Worm (Caenorhabditis elegans) whole organism, young adult: ENCODE measurements around the gene clc-11.

Experiments used
- B0261.1 ChIP-seq: sonication (generic microtip); optimal IDR thresholded peaks from 2 replicates; lab custom pipeline; 2016; ENCODE audit warnings: mild to moderate bottlenecking, missing genetic modification characterization, moderate library complexity, missing compliant biosample characterization
- B0336.3 ChIP-seq: fragments of 200-800 bp; sonication (Bioruptor generic); IDR thresholded peaks from 2 replicates; pipeline ENCODE4 v1.3.6; 2022; ENCODE audit warnings: missing genetic modification characterization, missing compliant biosample characterization
- D2030.7 ChIP-seq: fragments of 200-800 bp; sonication (Bioruptor generic); IDR thresholded peaks from 2 replicates; pipeline ENCODE4 v1.3.6; 2022; ENCODE audit warnings: missing genetic modification reagents, missing genetic modification characterization, missing compliant biosample characterization
- F23B12.7 ChIP-seq: sonication (generic microtip); optimal IDR thresholded peaks from 2 replicates; lab custom pipeline; 2017; ENCODE audit warnings: missing genetic modification characterization, mild to moderate bottlenecking, missing compliant biosample characterization, antibody characterized with exemption, moderate library complexity; ENCODE audit not compliant: insufficient read depth
- F57A8.1 ChIP-seq: fragments of 200-800 bp; sonication (Bioruptor generic); optimal IDR thresholded peaks from 2 replicates; lab custom pipeline; 2018; ENCODE audit warnings: mild to moderate bottlenecking, missing genetic modification characterization, moderate library complexity, missing compliant biosample characterization
- K11D2.4 ChIP-seq: fragments of 200-800 bp; sonication (Bioruptor generic); IDR thresholded peaks from 2 replicates; pipeline ENCODE4 v1.3.6; 2022; ENCODE audit warnings: missing genetic modification reagents, missing genetic modification characterization, missing compliant biosample characterization
- Y53F4B.3 ChIP-seq: fragments of 200-800 bp; sonication (Bioruptor generic); IDR thresholded peaks from 2 replicates; pipeline ENCODE4 v1.3.6; 2022; ENCODE audit warnings: missing genetic modification reagents, missing genetic modification characterization, missing compliant biosample characterization
- ZK185.1 ChIP-seq: sonication (generic microtip); optimal IDR thresholded peaks from 2 replicates; lab custom pipeline; 2016; ENCODE audit warnings: mild to moderate bottlenecking, missing genetic modification characterization, missing compliant biosample characterization; ENCODE audit not compliant: poor library complexity, severe bottlenecking
- aptf-3 ChIP-seq: fragments of 200-800 bp; sonication (Bioruptor generic); IDR thresholded peaks from 2 replicates; pipeline ENCODE4 v1.3.6; 2022; ENCODE audit warnings: missing genetic modification characterization, missing compliant biosample characterization
- athp-1 ChIP-seq: sonication (generic microtip); optimal IDR thresholded peaks from 2 replicates; lab custom pipeline; 2017; ENCODE audit warnings: mild to moderate bottlenecking, missing genetic modification characterization, missing compliant biosample characterization
- attf-6 ChIP-seq: fragments of 200-800 bp; sonication (Bioruptor generic); IDR thresholded peaks from 2 replicates; pipeline ENCODE4 v1.3.6; 2022; ENCODE audit warnings: missing genetic modification reagents, missing genetic modification characterization, missing compliant biosample characterization
- bed-1 ChIP-seq: fragments of 200-800 bp; sonication (Bioruptor generic); IDR thresholded peaks from 2 replicates; pipeline ENCODE4 v1.3.6; 2022; ENCODE audit warnings: missing genetic modification reagents, missing genetic modification characterization, missing compliant biosample characterization
- cebp-1 ChIP-seq, 2 experiments: fragments of 200-800 bp in 1 of 2; sonication (Bioruptor generic) in 1 of 2; sonication (generic microtip) in 1 of 2; IDR thresholded peaks in 1 of 2; optimal IDR thresholded peaks in 1 of 2; 2 replicates each; pipeline versions ENCODE4 v1.3.6 to Lab custom; 2017 to 2022; ENCODE audit warnings: missing compliant biosample characterization in 2 of 2, missing genetic modification characterization in 2 of 2, mild to moderate bottlenecking in 1 of 2, missing genetic modification reagents in 1 of 2, moderate library complexity in 1 of 2
- ceh-100 ChIP-seq: fragments of 200-800 bp; sonication (Bioruptor generic); IDR thresholded peaks from 2 replicates; pipeline ENCODE4 v1.3.6; 2022; ENCODE audit warnings: missing genetic modification reagents, missing genetic modification characterization, missing compliant biosample characterization
- ceh-27 ChIP-seq: fragments of 200-800 bp; sonication (Bioruptor generic); optimal IDR thresholded peaks from 2 replicates; lab custom pipeline; 2018; ENCODE audit warnings: mild to moderate bottlenecking, missing genetic modification characterization, moderate library complexity, missing compliant biosample characterization
- ceh-40 ChIP-seq: fragments of 200-800 bp; sonication (Bioruptor generic); IDR thresholded peaks from 2 replicates; pipeline ENCODE4 v1.3.6; 2022; ENCODE audit warnings: missing genetic modification characterization, missing compliant biosample characterization
- chd-7 ChIP-seq: sonication (generic microtip); optimal IDR thresholded peaks from 2 replicates; lab custom pipeline; 2016; ENCODE audit warnings: mild to moderate bottlenecking, missing genetic modification characterization, moderate library complexity, missing compliant biosample characterization
- dpff-1 ChIP-seq: sonication (generic microtip); optimal IDR thresholded peaks from 2 replicates; lab custom pipeline; 2017; ENCODE audit warnings: mild to moderate bottlenecking, missing genetic modification characterization, missing compliant biosample characterization
- egl-44 ChIP-seq: fragments of 200-800 bp; sonication (Bioruptor generic); IDR thresholded peaks from 2 replicates; pipeline ENCODE4 v1.3.6; 2022; ENCODE audit warnings: missing genetic modification reagents, missing genetic modification characterization, missing compliant biosample characterization
- hsf-1 ChIP-seq: fragments of 200-800 bp; sonication (Bioruptor generic); IDR thresholded peaks from 2 replicates; pipeline ENCODE4 v1.3.6; 2022; ENCODE audit warnings: missing genetic modification reagents, missing genetic modification characterization, missing compliant biosample characterization
- lag-1 ChIP-seq: fragments of 200-800 bp; sonication (Bioruptor generic); IDR thresholded peaks from 2 replicates; pipeline ENCODE4 v1.3.6; 2022; ENCODE audit warnings: missing genetic modification reagents, missing genetic modification characterization, missing compliant biosample characterization
- let-526 ChIP-seq: fragments of 200-800 bp; sonication (Bioruptor generic); IDR thresholded peaks from 2 replicates; pipeline ENCODE4 v1.3.6; 2022; ENCODE audit warnings: missing genetic modification reagents, missing genetic modification characterization, missing compliant biosample characterization
- let-607 ChIP-seq, 2 experiments: fragments of 200-800 bp in 1 of 2; sonication (Bioruptor generic) in 1 of 2; sonication (generic microtip) in 1 of 2; optimal IDR thresholded peaks; 2 replicates each; lab custom pipeline; 2016 to 2018; ENCODE audit warnings: mild to moderate bottlenecking in 2 of 2, missing compliant biosample characterization in 2 of 2, missing genetic modification characterization in 2 of 2, moderate library complexity in 2 of 2, missing genotype in 1 of 2
- lsy-27 ChIP-seq: sonication (generic microtip); optimal IDR thresholded peaks from 2 replicates; lab custom pipeline; 2017; ENCODE audit warnings: missing genetic modification characterization, mild to moderate bottlenecking, missing compliant biosample characterization, antibody characterized with exemption, missing genotype, borderline replicate concordance; ENCODE audit not compliant: insufficient read depth
- madf-10 ChIP-seq: sonication (generic microtip); optimal IDR thresholded peaks from 2 replicates; lab custom pipeline; 2016; ENCODE audit warnings: mild to moderate bottlenecking, missing genetic modification characterization, missing compliant biosample characterization
- madf-6 ChIP-seq: fragments of 200-800 bp; sonication (Bioruptor generic); IDR thresholded peaks from 2 replicates; pipeline ENCODE4 v1.3.6; 2022; ENCODE audit warnings: missing genetic modification reagents, missing genetic modification characterization, missing compliant biosample characterization
- nfyb-1 ChIP-seq: fragments of 200-800 bp; sonication (Bioruptor generic); IDR thresholded peaks from 2 replicates; pipeline ENCODE4 v1.3.6; 2022; ENCODE audit warnings: missing genetic modification reagents, missing genetic modification characterization, missing compliant biosample characterization
- rcor-1 ChIP-seq: fragments of 200-800 bp; sonication (Bioruptor generic); IDR thresholded peaks from 2 replicates; pipeline ENCODE4 v1.3.6; 2022; ENCODE audit warnings: missing genetic modification reagents, missing genetic modification characterization, missing compliant biosample characterization
- rec-8 ChIP-seq, 2 experiments: sonication (generic microtip); optimal IDR thresholded peaks; 2 replicates each; lab custom pipeline; 2016; ENCODE audit warnings: mild to moderate bottlenecking in 2 of 2, missing genetic modification characterization in 2 of 2, missing genetic modification reagents in 2 of 2, missing genotype in 2 of 2, missing biosample characterization in 1 of 2, missing compliant biosample characterization in 1 of 2, moderate library complexity in 1 of 2
- sdz-38 ChIP-seq: sonication (generic microtip); optimal IDR thresholded peaks from 2 replicates; lab custom pipeline; 2016; ENCODE audit warnings: missing genotype, missing genetic modification characterization, missing compliant biosample characterization
- sea-2 ChIP-seq: fragments of 200-800 bp; sonication (Bioruptor generic); IDR thresholded peaks from 2 replicates; pipeline ENCODE4 v1.3.6; 2022; ENCODE audit warnings: missing genetic modification characterization, missing compliant biosample characterization
- snpc-1.3 ChIP-seq: sonication (generic microtip); optimal IDR thresholded peaks from 2 replicates; lab custom pipeline; 2017; ENCODE audit warnings: missing genetic modification characterization, mild to moderate bottlenecking, missing compliant biosample characterization, antibody characterized with exemption, moderate library complexity, missing genotype, missing genetic modification reagents; ENCODE audit not compliant: insufficient read depth
- unc-130 ChIP-seq: sonication (generic microtip); optimal IDR thresholded peaks from 2 replicates; lab custom pipeline; 2016; ENCODE audit warnings: missing genetic modification reagents, missing genetic modification characterization, missing compliant biosample characterization
- xnd-1 ChIP-seq: sonication (generic microtip); optimal IDR thresholded peaks from 2 replicates; lab custom pipeline; 2016; ENCODE audit warnings: missing genotype, missing genetic modification reagents, missing genetic modification characterization, missing compliant biosample characterization
- ztf-25 ChIP-seq: fragments of 200-800 bp; sonication (Bioruptor generic); IDR thresholded peaks from 2 replicates; pipeline ENCODE4 v1.3.6; 2022; ENCODE audit warnings: missing genetic modification reagents, missing genetic modification characterization, missing compliant biosample characterization
- ztf-26 ChIP-seq: sonication (generic microtip); optimal IDR thresholded peaks from 2 replicates; lab custom pipeline; 2017; ENCODE audit warnings: missing genetic modification characterization, missing compliant biosample characterization
- ztf-28 ChIP-seq: fragments of 200-800 bp; sonication (Bioruptor generic); IDR thresholded peaks from 2 replicates; pipeline ENCODE4 v1.3.6; 2022; ENCODE audit warnings: missing genetic modification reagents, missing genetic modification characterization, missing compliant biosample characterization

clc-11 gene

ce11 chrV:16169026-16169425 is 29.6 kb upstream of the clc-11 start, which contains the start of gene str-111:
TSS of gene str-111 (minus strand) at chrV:16169126.
- TF ChIP-seq egl-44 (GFP tag; lab: Robert Waterston, UW) (no peak), lsy-27 (tag; lab: Kevin White, UChicago) (no peak), cebp-1 (GFP tag; IDR thresholded peaks at IDR 0.05; lab: Robert Waterston, UW) (no peak), cebp-1 (tag; optimal IDR thresholded peaks at IDR 0.05; lab: Kevin White, UChicago) (no peak), snpc-1.3 (tag; lab: Kevin White, UChicago) (no peak)

- no peak for TF ChIP-seq xnd-1 (tag; lab: Kevin White, UChicago)
- TF ChIP-seq bed-1 (GFP tag; lab: Robert Waterston, UW): no peak
- no peak for TF ChIP-seq madf-6
- no peak for TF ChIP-seq ceh-100 (GFP tag; lab: Robert Waterston, UW)
- TF ChIP-seq K11D2.4 (GFP tag; lab: Robert Waterston, UW): no peak
- TF ChIP-seq let-607 (tag; optimal IDR thresholded peaks at IDR 0.05; lab: Kevin White, UChicago): no peak
- TF ChIP-seq ztf-26 (tag; lab: Kevin White, UChicago): no peak
- no peak for TF ChIP-seq nfyb-1 (GFP tag; lab: Robert Waterston, UW)
- TF ChIP-seq rcor-1 (GFP tag; lab: Robert Waterston, UW): no peak
- no peak for TF ChIP-seq chd-7 (tag; lab: Kevin White, UChicago)
- TF ChIP-seq madf-10: no peak
- no peak for TF ChIP-seq hsf-1 (GFP tag; lab: Robert Waterston, UW)
- TF ChIP-seq ceh-40: no peak
- no peak for TF ChIP-seq ztf-28 (GFP tag; lab: Robert Waterston, UW)
- no peak for TF ChIP-seq dpff-1 (tag; lab: Kevin White, UChicago)
- no peak for TF ChIP-seq ztf-25 (GFP tag; lab: Robert Waterston, UW)
- no peak for TF ChIP-seq ZK185.1 (tag; lab: Kevin White, UChicago)
Measured at ce11 chrV:16165936-16166335, 26.5 kb upstream of the clc-11 start, which contains the start of gene str-108. TSS of gene str-108 (plus strand) at chrV:16166236.

DNA sequence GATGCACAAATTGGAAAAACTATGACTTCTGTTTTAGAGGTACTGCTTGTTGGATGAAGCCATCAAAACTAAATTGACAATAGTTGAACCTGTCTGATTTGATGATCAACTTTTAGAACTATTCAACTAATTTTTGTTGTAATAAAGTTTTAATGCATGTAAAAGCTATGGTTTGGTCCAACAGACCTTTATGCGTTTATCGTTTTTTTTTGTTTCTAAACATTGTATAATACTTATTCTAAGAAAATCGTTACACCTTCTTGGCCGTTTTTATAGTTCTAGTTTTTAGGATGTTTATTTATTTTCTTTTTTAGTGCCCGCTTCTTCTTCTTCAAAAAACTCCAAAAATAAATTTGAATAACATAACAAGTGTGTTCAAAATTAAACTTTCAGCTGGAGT is 24.3 kb upstream of the clc-11 start, which contains the start of gene F10A3.12:
TSS of gene F10A3.12 (plus strand) at position 301 of the 400 bp plus-strand sequence.
- TF ChIP-seq madf-6 (no peak), sdz-38 (tag; lab: Kevin White, UChicago) (no peak), bed-1 (GFP tag; lab: Robert Waterston, UW) (no peak)

DNA sequence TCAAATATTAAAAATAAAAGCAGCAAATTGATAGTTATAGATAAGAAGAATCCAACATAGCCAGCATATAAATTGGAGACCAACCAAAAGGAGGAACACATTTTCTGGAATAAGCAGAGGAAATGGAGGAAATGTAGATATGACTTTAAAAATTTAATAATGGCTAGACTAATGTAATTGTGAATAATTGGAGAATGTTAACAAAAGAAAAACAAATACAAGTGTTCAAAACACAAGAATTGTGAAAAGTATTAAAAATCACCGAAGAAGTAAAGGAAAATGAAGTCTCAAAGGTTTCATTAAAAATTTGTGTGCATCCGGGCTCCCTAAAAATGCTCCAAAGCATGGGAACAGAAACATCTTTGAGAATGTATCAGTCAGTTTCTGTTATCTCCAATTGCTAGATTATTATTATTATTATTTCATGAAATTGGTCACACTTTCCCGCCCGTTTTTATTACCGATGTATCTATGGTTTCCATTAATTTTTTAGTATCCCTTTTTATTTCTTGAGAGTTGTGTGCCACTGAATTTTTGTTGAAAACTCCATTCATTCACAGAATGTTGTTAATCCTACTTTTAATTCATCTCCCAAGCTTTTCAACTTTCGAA is 22.8 kb upstream of the clc-11 start, which contains the start of the genes str-109 and F10A3.11:
TSS of gene str-109 (minus strand) at position 101 of the 612 bp plus-strand sequence.
TSS of gene F10A3.11 (plus strand) at position 562 of the 612 bp plus-strand sequence.
- TF ChIP-seq rec-8 (tag; optimal IDR thresholded peaks at IDR 0.05; lab: Kevin White, UChicago) (no peak), F57A8.1 (GFP tag; lab: Kevin White, UChicago) (no peak), aptf-3 (no peak)

ce11 chrV:16160087-16160486 is 20.7 kb upstream of the clc-11 start:
- TF ChIP-seq let-526 (no peak), cebp-1 (GFP tag; IDR thresholded peaks at IDR 0.05; lab: Robert Waterston, UW) (peak; percentile 85), cebp-1 (tag; optimal IDR thresholded peaks at IDR 0.05; lab: Kevin White, UChicago) (peak; percentile 96)
- TF ChIP-seq, all 124 proteins: peak for 1

DNA sequence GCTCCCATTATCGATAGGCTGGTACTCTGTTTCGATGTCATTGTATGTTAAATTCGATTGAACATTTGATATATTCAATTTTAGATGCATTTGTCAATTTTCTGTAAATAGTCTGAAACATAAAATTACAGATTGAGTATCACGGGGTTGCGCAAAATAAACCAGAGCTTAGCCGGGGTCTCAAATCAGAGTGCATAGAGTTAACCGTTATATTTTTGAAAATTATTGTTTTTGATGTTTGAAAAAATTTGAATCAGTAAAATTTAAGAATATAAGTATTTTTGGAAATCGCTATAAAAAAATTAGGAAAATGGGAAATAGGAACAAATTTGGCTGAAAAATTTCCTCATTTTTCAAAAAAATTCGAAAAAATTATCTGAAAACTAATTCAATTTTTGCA is 20.2 kb upstream of the clc-11 start, which contains the start of gene F10A3.17:
TSS of gene F10A3.17 (minus strand) at position 101 of the 400 bp plus-strand sequence.
- no peak for TF ChIP-seq B0261.1 (tag; lab: Kevin White, UChicago)
- no peak for TF ChIP-seq D2030.7 (GFP tag; lab: Robert Waterston, UW)
- no peak for TF ChIP-seq dpff-1 (tag; lab: Kevin White, UChicago)
- no peak for TF ChIP-seq xnd-1 (tag; lab: Kevin White, UChicago)
- no peak for TF ChIP-seq B0336.3 (GFP tag; lab: Robert Waterston, UW)
- no peak for TF ChIP-seq F23B12.7 (tag; lab: Kevin White, UChicago)
- TF ChIP-seq ceh-27: no peak
- TF ChIP-seq unc-130 (GFP tag; lab: Kevin White, UChicago): no peak
- no peak for TF ChIP-seq Y53F4B.3 (GFP tag; lab: Robert Waterston, UW)
- TF ChIP-seq lag-1 (GFP tag; lab: Robert Waterston, UW): no peak
- no peak for TF ChIP-seq attf-6 (GFP tag; lab: Robert Waterston, UW)
- TF ChIP-seq sea-2 (GFP tag; lab: Robert Waterston, UW): no peak
- no peak for TF ChIP-seq ztf-26 (tag; lab: Kevin White, UChicago)
- no peak for TF ChIP-seq athp-1 (tag; lab: Kevin White, UChicago)
- TF ChIP-seq, all 124 proteins: peak for 0
